Worm (Caenorhabditis elegans) whole organism, L1 larva: Measurements from ENCODE around the gene T01B11.1.

ENCODE experiments used
- C16A3.4 ChIP-seq: fragments of 150-350 bp; optimal IDR thresholded peaks from 2 replicates; lab custom pipeline; 2014; ENCODE audit warnings: missing biosample characterization, missing genetic modification characterization
- C34B4.2 ChIP-seq: sonication (generic microtip); optimal IDR thresholded peaks from 2 replicates; lab custom pipeline; 2017; ENCODE audit warnings: mild to moderate bottlenecking, missing genetic modification characterization, missing compliant biosample characterization
- F16B12.6 ChIP-seq: fragments of 150-350 bp; optimal IDR thresholded peaks from 2 replicates; lab custom pipeline; 2014; ENCODE audit warnings: missing biosample characterization, missing genetic modification characterization
- alr-1 ChIP-seq: fragments of 200-800 bp; sonication (Bioruptor generic); optimal IDR thresholded peaks from 2 replicates; lab custom pipeline; 2018; ENCODE audit warnings: borderline replicate concordance, mild to moderate bottlenecking, missing genetic modification characterization, missing compliant biosample characterization
- aly-2 ChIP-seq: fragments of 150-350 bp; optimal IDR thresholded peaks from 2 replicates; lab custom pipeline; 2014; ENCODE audit warnings: missing biosample characterization, missing genetic modification characterization
- blmp-1 ChIP-seq: fragments of 150-350 bp; optimal IDR thresholded peaks from 2 replicates; lab custom pipeline; 2014; ENCODE audit warnings: missing biosample characterization, missing genetic modification characterization
- ceh-63 ChIP-seq: fragments of 200-800 bp; sonication (Bioruptor generic); optimal IDR thresholded peaks from 2 replicates; lab custom pipeline; 2018; ENCODE audit warnings: mild to moderate bottlenecking, missing genetic modification characterization, missing compliant biosample characterization
- ces-1 ChIP-seq: fragments of 150-350 bp; optimal IDR thresholded peaks from 2 replicates; lab custom pipeline; 2014; ENCODE audit warnings: missing biosample characterization, missing genetic modification reagents, missing genetic modification characterization
- efl-1 ChIP-seq, 4 experiments: fragments of 150-350 bp; optimal IDR thresholded peaks in 3 of 4; peaks in 1 of 4; 1 replicate in 1 of 4; 2 replicates in 3 of 4; lab custom pipeline; 2014; ENCODE audit warnings: missing biosample characterization in 2 of 4, missing genetic modification characterization in 2 of 4, missing genetic modification reagents in 2 of 4
- egl-13 ChIP-seq: sonication (generic microtip); optimal IDR thresholded peaks from 2 replicates; lab custom pipeline; 2016; ENCODE audit warnings: missing genotype, missing genetic modification reagents, missing genetic modification characterization, missing compliant biosample characterization
- egl-27 ChIP-seq, 2 experiments: fragments of 150-350 bp in 1 of 2; sonication (generic microtip); optimal IDR thresholded peaks; 3 replicates each; lab custom pipeline; 2017 to 2018; ENCODE audit warnings: missing biosample characterization in 2 of 2, missing genetic modification characterization in 2 of 2, missing genetic modification reagents in 2 of 2
- elt-3 ChIP-seq, 6 experiments: fragments of 150-350 bp in 1 of 6; sonication (generic microtip); optimal IDR thresholded peaks; 2 replicates each; lab custom pipeline; 2017 to 2018; ENCODE audit warnings: missing biosample characterization in 6 of 6, missing genetic modification characterization in 6 of 6, inconsistent platforms in 1 of 6
- fkh-10 ChIP-seq: sonication (generic microtip); optimal IDR thresholded peaks from 2 replicates; lab custom pipeline; 2017; ENCODE audit warnings: missing biosample characterization, missing genetic modification reagents, missing genetic modification characterization
- fkh-4 ChIP-seq: sonication (generic microtip); optimal IDR thresholded peaks from 2 replicates; lab custom pipeline; 2016; ENCODE audit warnings: missing compliant biosample characterization, missing genetic modification characterization, borderline replicate concordance
- hlh-17 ChIP-seq: fragments of 200-800 bp; sonication (Bioruptor generic); optimal IDR thresholded peaks from 2 replicates; lab custom pipeline; 2018; ENCODE audit warnings: missing genetic modification characterization, mild to moderate bottlenecking, missing compliant biosample characterization, moderate library complexity, borderline replicate concordance
- hpl-2 ChIP-seq: fragments of 150-350 bp; optimal IDR thresholded peaks from 2 replicates; lab custom pipeline; 2014; ENCODE audit warnings: missing biosample characterization, missing genetic modification reagents, missing genetic modification characterization
- irx-1 ChIP-seq: sonication (generic microtip); optimal IDR thresholded peaks from 2 replicates; lab custom pipeline; 2016; ENCODE audit warnings: missing genetic modification characterization, missing compliant biosample characterization
- lin-13 ChIP-seq: fragments of 150-350 bp; optimal IDR thresholded peaks from 2 replicates; lab custom pipeline; 2014; ENCODE audit warnings: missing biosample characterization, missing genetic modification reagents, missing genetic modification characterization
- lin-14 ChIP-seq: fragments of 200-800 bp; sonication (Bioruptor generic); optimal IDR thresholded peaks from 2 replicates; lab custom pipeline; 2018; ENCODE audit warnings: mild to moderate bottlenecking, missing genetic modification characterization, moderate library complexity, missing compliant biosample characterization
- lin-15B ChIP-seq: fragments of 150-350 bp; sonication (generic microtip); optimal IDR thresholded peaks from 3 replicates; lab custom pipeline; 2014; ENCODE audit warnings: missing biosample characterization, missing genetic modification characterization
- lin-39 ChIP-seq: fragments of 150-350 bp; optimal IDR thresholded peaks from 2 replicates; lab custom pipeline; 2014; ENCODE audit warnings: missing biosample characterization, missing genetic modification reagents, missing genetic modification characterization
- mep-1 ChIP-seq: fragments of 150-350 bp; optimal IDR thresholded peaks from 2 replicates; lab custom pipeline; 2014; ENCODE audit warnings: missing biosample characterization, missing genetic modification characterization
- nhr-12 ChIP-seq: sonication (generic microtip); optimal IDR thresholded peaks from 2 replicates; lab custom pipeline; 2017; ENCODE audit warnings: missing biosample characterization, missing genetic modification characterization
- nhr-237 ChIP-seq: fragments of 150-350 bp; optimal IDR thresholded peaks from 2 replicates; lab custom pipeline; 2014; ENCODE audit warnings: missing biosample characterization, missing genetic modification characterization
- nhr-76 ChIP-seq: sonication (generic microtip); optimal IDR thresholded peaks from 2 replicates; lab custom pipeline; 2017; ENCODE audit warnings: missing biosample characterization, missing genetic modification characterization
- nhr-77 ChIP-seq: fragments of 150-350 bp; optimal IDR thresholded peaks from 2 replicates; lab custom pipeline; 2014; ENCODE audit warnings: missing biosample characterization, missing genetic modification characterization
- nhr-84 ChIP-seq: sonication (generic microtip); optimal IDR thresholded peaks from 2 replicates; lab custom pipeline; 2017; ENCODE audit warnings: missing biosample characterization, missing genetic modification characterization
- nhr-85 ChIP-seq: sonication (generic microtip); peaks from one replicate; lab custom pipeline; 2016; ENCODE audit warnings: missing genetic modification characterization, inconsistent platforms, missing compliant biosample characterization
- pag-3 ChIP-seq: sonication (generic microtip); optimal IDR thresholded peaks from 2 replicates; lab custom pipeline; 2017; ENCODE audit warnings: missing genetic modification characterization, mild to moderate bottlenecking, missing compliant biosample characterization, antibody characterized with exemption, borderline replicate concordance; ENCODE audit not compliant: insufficient read depth
- pax-3 ChIP-seq: fragments of 200-800 bp; sonication (Bioruptor generic); optimal IDR thresholded peaks from 2 replicates; lab custom pipeline; 2018; ENCODE audit warnings: mild to moderate bottlenecking, missing genetic modification characterization, moderate library complexity, missing compliant biosample characterization
- pqm-1 ChIP-seq: sonication (generic microtip); optimal IDR thresholded peaks from 3 replicates; lab custom pipeline; 2017; ENCODE audit warnings: missing biosample characterization, missing genetic modification characterization
- skn-1 ChIP-seq: fragments of 150-350 bp; optimal IDR thresholded peaks from 2 replicates; lab custom pipeline; 2014; ENCODE audit warnings: missing biosample characterization, missing genetic modification characterization
- snpc-4 ChIP-seq: fragments of 150-350 bp; optimal IDR thresholded peaks from 2 replicates; lab custom pipeline; 2014; ENCODE audit warnings: missing biosample characterization, missing genetic modification characterization
- snu-23 ChIP-seq: sonication (generic microtip); optimal IDR thresholded peaks from 2 replicates; lab custom pipeline; 2016; ENCODE audit warnings: missing genetic modification characterization, missing compliant biosample characterization
- tbx-2 ChIP-seq: sonication (generic microtip); optimal IDR thresholded peaks from 2 replicates; lab custom pipeline; 2016; ENCODE audit warnings: missing genetic modification characterization, missing compliant biosample characterization
- tlp-1 ChIP-seq: fragments of 150-350 bp; optimal IDR thresholded peaks from 2 replicates; lab custom pipeline; 2014; ENCODE audit warnings: missing biosample characterization, missing genetic modification characterization
- unc-130 ChIP-seq: fragments of 150-350 bp; optimal IDR thresholded peaks from 2 replicates; lab custom pipeline; 2017; ENCODE audit warnings: missing biosample characterization, missing genetic modification characterization, inconsistent platforms
- unc-62 ChIP-seq: fragments of 150-350 bp; optimal IDR thresholded peaks from 2 replicates; lab custom pipeline; 2014; ENCODE audit warnings: missing biosample characterization, missing genetic modification reagents, missing genetic modification characterization
- unc-86 ChIP-seq: sonication (generic microtip); optimal IDR thresholded peaks from 2 replicates; lab custom pipeline; 2016; ENCODE audit warnings: missing genetic modification characterization, missing compliant biosample characterization
- unc-98 ChIP-seq: fragments of 200-800 bp; sonication (Bioruptor generic); IDR thresholded peaks from 2 replicates; pipeline ENCODE4 v1.3.6; 2022; ENCODE audit warnings: missing genetic modification characterization, missing compliant biosample characterization
- vab-15 ChIP-seq: sonication (generic microtip); optimal IDR thresholded peaks from 2 replicates; lab custom pipeline; 2017; ENCODE audit warnings: missing genotype, mild to moderate bottlenecking, missing genetic modification characterization, missing compliant biosample characterization
- zip-4 ChIP-seq: fragments of 200-800 bp; sonication (Bioruptor generic); optimal IDR thresholded peaks from 2 replicates; lab custom pipeline; 2018; ENCODE audit warnings: mild to moderate bottlenecking, missing genetic modification characterization, moderate library complexity, missing compliant biosample characterization
- ztf-4 ChIP-seq: fragments of 150-350 bp; optimal IDR thresholded peaks from 2 replicates; lab custom pipeline; 2014; ENCODE audit warnings: missing biosample characterization, missing genetic modification characterization

The T01B11.1 gene

DNA sequence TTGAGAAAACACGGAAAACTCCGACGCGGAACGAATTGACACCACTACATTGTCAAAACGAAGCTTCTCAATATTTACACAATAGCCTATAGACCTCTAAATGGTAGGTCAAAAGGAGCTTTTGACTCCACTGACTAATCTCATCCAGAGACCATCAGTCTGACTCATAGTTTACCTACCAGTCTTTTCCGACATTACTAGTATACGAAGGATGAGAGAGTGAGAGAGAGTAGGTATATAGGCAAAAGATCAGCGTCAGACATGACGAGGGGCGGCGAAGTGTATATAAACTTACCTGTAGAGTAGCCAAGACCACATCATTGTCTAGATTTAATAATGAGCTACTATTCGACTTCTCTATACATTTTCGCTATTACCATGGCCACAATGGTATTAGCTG is 40.2 kb downstream of the T01B11.1 start, which contains the start of gene srlf-3:
Gene srlf-3 (plus strand): TSS at position 301 of the 400 bp plus-strand sequence.
- TF ChIP-seq lin-15B (tag; lab: Kevin White, UChicago) (no peak), hlh-17 (GFP tag; lab: Kevin White, UChicago) (no peak), unc-130 (no peak), lin-39 (no peak), snu-23 (GFP tag; lab: Kevin White, UChicago) (no peak), nhr-77 (tag; lab: Kevin White, UChicago) (no peak)

DNA sequence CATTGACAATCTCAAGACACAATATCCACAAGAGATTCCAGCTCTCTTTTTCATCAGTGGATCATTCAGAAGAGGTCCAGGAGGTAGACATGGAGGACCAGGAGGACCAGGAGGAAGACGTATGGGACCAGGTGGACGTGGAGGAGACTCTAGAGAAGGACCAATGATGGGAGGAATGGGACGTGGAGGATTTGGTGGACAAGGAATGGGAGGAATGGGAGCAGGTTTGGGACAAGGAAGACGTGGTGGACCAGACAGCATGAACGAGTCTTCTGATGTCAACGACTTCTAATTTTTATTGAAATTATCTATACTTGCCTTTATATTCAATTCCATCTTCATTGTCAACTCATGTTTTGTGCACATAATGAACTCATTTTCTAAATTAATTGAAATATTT is 41.0 kb downstream of the T01B11.1 start:
- TF ChIP-seq ces-1 (GFP tag; lab: Kevin White, UChicago): no peak
- TF ChIP-seq tlp-1 (tag; lab: Kevin White, UChicago): no peak
- TF ChIP-seq mep-1 (tag; lab: Kevin White, UChicago): no peak
- no peak for TF ChIP-seq hlh-17 (GFP tag; lab: Kevin White, UChicago)
- no peak for TF ChIP-seq nhr-12 (tag; lab: Kevin White, UChicago)
- TF ChIP-seq elt-3 (tag; optimal IDR thresholded peaks at IDR 0.05; lab: Kevin White, UChicago): no peak
- TF ChIP-seq ceh-63: no peak
- no peak for TF ChIP-seq irx-1 (tag; lab: Kevin White, UChicago)
- TF ChIP-seq C34B4.2 (tag; lab: Kevin White, UChicago): no peak
- TF ChIP-seq hpl-2: no peak
- no peak for TF ChIP-seq nhr-76
- TF ChIP-seq pag-3 (tag; lab: Kevin White, UChicago): no peak
- no peak for TF ChIP-seq nhr-85 (tag; lab: Kevin White, UChicago)
- no peak for TF ChIP-seq efl-1 (optimal IDR thresholded peaks at IDR 0.05; lab: Kevin White, UChicago)
- no peak for TF ChIP-seq efl-1 (GFP tag; optimal IDR thresholded peaks at IDR 0.05 in 1 of 2; lab: Kevin White, UChicago)
- TF ChIP-seq skn-1: no peak
- TF ChIP-seq vab-15 (tag; lab: Kevin White, UChicago): no peak
- no peak for TF ChIP-seq pqm-1
- TF ChIP-seq nhr-84 (tag; lab: Kevin White, UChicago): no peak

DNA sequence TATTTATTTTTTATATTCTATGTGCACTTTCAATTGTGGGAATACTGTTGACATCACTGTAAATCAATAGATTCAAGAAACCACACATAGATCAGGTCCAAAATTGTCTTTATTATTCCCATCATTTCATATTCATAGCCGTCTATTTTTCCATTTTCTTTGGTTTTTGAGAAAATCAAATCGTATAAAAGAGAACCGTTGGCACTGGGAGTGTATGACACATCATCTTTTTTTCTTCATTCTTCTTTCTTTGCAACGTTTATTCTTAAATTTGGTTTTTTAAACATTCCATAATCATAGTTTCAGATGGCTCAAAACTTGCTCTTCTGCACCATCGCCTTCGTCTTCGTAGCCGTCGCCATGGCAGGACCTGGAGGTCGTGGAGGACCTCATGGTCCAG is 42.9 kb downstream of the T01B11.1 start, which contains the start of gene srlf-2:
Gene srlf-2 (plus strand): TSS at position 301 of the 400 bp plus-strand sequence.
- no peak for TF ChIP-seq blmp-1
- TF ChIP-seq fkh-10 (GFP tag; lab: Kevin White, UChicago): no peak
- TF ChIP-seq snpc-4 (tag; lab: Kevin White, UChicago): no peak
- TF ChIP-seq unc-86 (tag; lab: Kevin White, UChicago): no peak
- TF ChIP-seq unc-62 (GFP tag; lab: Kevin White, UChicago): no peak
- TF ChIP-seq C16A3.4 (tag; lab: Kevin White, UChicago): no peak
- no peak for TF ChIP-seq nhr-237 (tag; lab: Kevin White, UChicago)
- no peak for TF ChIP-seq pqm-1
- no peak for TF ChIP-seq lin-13
- no peak for TF ChIP-seq zip-4 (GFP tag; lab: Kevin White, UChicago)

DNA sequence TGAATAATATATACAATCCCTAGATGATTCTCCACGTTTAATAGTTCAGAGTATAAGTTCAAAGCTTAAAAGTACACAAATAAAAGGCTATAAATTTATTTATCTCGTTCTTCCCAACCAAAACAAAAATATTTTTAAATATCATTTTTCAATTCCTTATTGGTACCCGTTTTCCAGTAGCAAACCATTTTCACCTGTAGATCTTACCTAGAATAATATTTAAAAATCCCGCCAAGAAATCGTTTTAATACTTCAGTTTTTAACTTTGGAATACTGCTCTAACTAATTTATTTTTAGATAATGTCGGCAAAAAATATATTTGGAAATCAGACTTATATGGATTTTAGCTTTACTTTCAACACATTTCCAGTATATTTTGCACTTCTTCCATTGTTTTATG is 45.2 kb downstream of the T01B11.1 start, which contains the start of gene sru-7:
Gene sru-7 (plus strand): TSS at position 301 of the 400 bp plus-strand sequence.
- TF ChIP-seq lin-14 (GFP tag; lab: Kevin White, UChicago) (no peak), ces-1 (GFP tag; lab: Kevin White, UChicago) (no peak), aly-2 (tag; lab: Kevin White, UChicago) (no peak), nhr-12 (tag; lab: Kevin White, UChicago) (no peak), egl-27 (tag; optimal IDR thresholded peaks at IDR 0.05; lab: Kevin White, UChicago) (no peak), tbx-2 (no peak), F16B12.6 (tag; lab: Kevin White, UChicago) (no peak), ztf-4 (tag; lab: Kevin White, UChicago) (no peak), alr-1 (tag; lab: Kevin White, UChicago) (no peak), unc-98 (GFP tag; lab: Robert Waterston, UW) (no peak), nhr-84 (tag; lab: Kevin White, UChicago) (no peak), egl-13 (no peak), pax-3 (tag; lab: Kevin White, UChicago) (no peak), fkh-4 (tag; lab: Kevin White, UChicago) (no peak), tlp-1 (tag; lab: Kevin White, UChicago) (no peak)
